Worm (Caenorhabditis elegans) whole organism, L1 larva: ENCODE data around the gene swip-10.

Experiments
- efl-1 ChIP-seq, 4 experiments: fragments of 150-350 bp; optimal IDR thresholded peaks in 3 of 4; peaks in 1 of 4; 1 replicate in 1 of 4; 2 replicates in 3 of 4; lab custom pipeline; 2014; ENCODE audit warnings: missing biosample characterization in 2 of 4, missing genetic modification characterization in 2 of 4, missing genetic modification reagents in 2 of 4
- elt-2 ChIP-seq: sonication (generic microtip); optimal IDR thresholded peaks from 2 replicates; lab custom pipeline; 2016; ENCODE audit warnings: missing genetic modification characterization, mild to moderate bottlenecking, inconsistent platforms, missing compliant biosample characterization, missing genetic modification reagents
- lin-13 ChIP-seq: fragments of 150-350 bp; optimal IDR thresholded peaks from 2 replicates; lab custom pipeline; 2014; ENCODE audit warnings: missing biosample characterization, missing genetic modification reagents, missing genetic modification characterization
- lin-39 ChIP-seq: fragments of 150-350 bp; optimal IDR thresholded peaks from 2 replicates; lab custom pipeline; 2014; ENCODE audit warnings: missing biosample characterization, missing genetic modification reagents, missing genetic modification characterization
- snpc-4 ChIP-seq: fragments of 150-350 bp; optimal IDR thresholded peaks from 2 replicates; lab custom pipeline; 2014; ENCODE audit warnings: missing biosample characterization, missing genetic modification characterization
- ztf-11 ChIP-seq, 2 experiments: sonication (generic microtip); optimal IDR thresholded peaks; 2 replicates each; lab custom pipeline; 2016 to 2017; ENCODE audit warnings: missing genetic modification characterization in 2 of 2, missing biosample characterization in 1 of 2, missing compliant biosample characterization in 1 of 2

DNA sequence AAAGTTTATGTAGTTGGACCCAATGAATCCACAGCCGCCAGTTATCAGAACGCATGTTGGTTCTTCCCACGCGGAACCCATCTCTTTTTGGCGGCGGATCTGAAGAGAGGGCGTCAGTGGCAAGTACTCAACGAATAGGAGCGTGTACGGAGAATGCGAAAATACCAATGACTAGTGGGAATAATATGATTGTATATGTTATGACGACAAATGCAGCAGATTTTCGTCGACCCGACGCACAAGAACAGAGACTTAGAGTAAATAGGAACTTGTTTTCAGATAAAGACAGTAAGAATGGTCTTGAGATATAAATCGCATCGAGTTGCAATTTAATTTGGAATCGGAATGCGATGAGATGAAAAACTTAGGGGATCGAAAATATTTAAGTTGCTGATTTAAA, 5.1 kb downstream of the swip-10 start, which contains the start of gene bus-5:
- TF ChIP-seq lin-39 (no peak), snpc-4 (tag; lab: Kevin White, UChicago) (no peak), ztf-11 (tag; optimal IDR thresholded peaks at IDR 0.05; lab: Kevin White, UChicago) (no peak), lin-13 (GFP tag; lab: Kevin White, UChicago) (no peak), elt-2 (tag; lab: Kevin White, UChicago) (no peak), efl-1 (optimal IDR thresholded peaks at IDR 0.05; lab: Kevin White, UChicago) (no peak), efl-1 (GFP tag; optimal IDR thresholded peaks at IDR 0.05 in 1 of 2; lab: Kevin White, UChicago) (no peak)
